Worm (Caenorhabditis elegans) whole organism, L2 larva: ENCODE measurements around the gene F47G3.4.

Experiments
- C34F6.9 ChIP-seq: fragments of 150-350 bp; optimal IDR thresholded peaks from 2 replicates; lab custom pipeline; 2014; ENCODE audit warnings: missing biosample characterization, missing genetic modification characterization
- F13H6.1 ChIP-seq: sonication (generic microtip); optimal IDR thresholded peaks from 2 replicates; lab custom pipeline; 2016; ENCODE audit warnings: missing genetic modification characterization, missing compliant biosample characterization
- R02D3.7 ChIP-seq: fragments of 150-350 bp; optimal IDR thresholded peaks from 2 replicates; lab custom pipeline; 2014; ENCODE audit warnings: missing biosample characterization, missing genetic modification characterization
- Y55F3AM.14 ChIP-seq: fragments of 200-800 bp; sonication (Bioruptor generic); optimal IDR thresholded peaks from 2 replicates; lab custom pipeline; 2018; ENCODE audit warnings: mild to moderate bottlenecking, missing genetic modification characterization, missing compliant biosample characterization
- ZK546.5 ChIP-seq: sonication (generic microtip); optimal IDR thresholded peaks from 2 replicates; lab custom pipeline; 2017; ENCODE audit warnings: missing biosample characterization, missing genetic modification characterization
- alr-1 ChIP-seq: fragments of 150-350 bp; optimal IDR thresholded peaks from 2 replicates; lab custom pipeline; 2014; ENCODE audit warnings: missing biosample characterization, missing genetic modification characterization
- aly-2 ChIP-seq: fragments of 150-350 bp; optimal IDR thresholded peaks from 2 replicates; lab custom pipeline; 2014; ENCODE audit warnings: missing biosample characterization, missing genetic modification characterization
- ama-1 ChIP-seq: fragments of 150-350 bp; optimal IDR thresholded peaks from 2 replicates; lab custom pipeline; 2018; ENCODE audit warnings: inconsistent platforms
- blmp-1 ChIP-seq: sonication (generic microtip); optimal IDR thresholded peaks from 2 replicates; lab custom pipeline; 2017; ENCODE audit warnings: missing genetic modification characterization, mild to moderate bottlenecking, missing compliant biosample characterization, antibody characterized with exemption, moderate library complexity; ENCODE audit not compliant: insufficient read depth
- ceh-16 ChIP-seq: fragments of 150-350 bp; optimal IDR thresholded peaks from 2 replicates; lab custom pipeline; 2014; ENCODE audit warnings: missing biosample characterization, missing genetic modification characterization
- ceh-82 ChIP-seq: fragments of 150-350 bp; optimal IDR thresholded peaks from 2 replicates; lab custom pipeline; 2014; ENCODE audit warnings: missing biosample characterization, missing genetic modification characterization
- crh-2 ChIP-seq: sonication (generic microtip); optimal IDR thresholded peaks from 2 replicates; lab custom pipeline; 2017; ENCODE audit warnings: missing biosample characterization, missing genetic modification characterization
- egl-27 ChIP-seq: sonication (generic microtip); optimal IDR thresholded peaks from 3 replicates; lab custom pipeline; 2017; ENCODE audit warnings: missing biosample characterization, missing genetic modification reagents, missing genetic modification characterization
- elt-1 ChIP-seq: fragments of 150-350 bp; optimal IDR thresholded peaks from 2 replicates; lab custom pipeline; 2014; ENCODE audit warnings: missing biosample characterization, missing genetic modification characterization
- elt-3 ChIP-seq: sonication (generic microtip); optimal IDR thresholded peaks from 2 replicates; lab custom pipeline; 2017; ENCODE audit warnings: missing biosample characterization, missing genetic modification characterization
- gmeb-1 ChIP-seq: fragments of 150-350 bp; optimal IDR thresholded peaks from 2 replicates; lab custom pipeline; 2014; ENCODE audit warnings: missing biosample characterization, missing genetic modification characterization
- lin-11 ChIP-seq: fragments of 150-350 bp; sonication (generic microtip); optimal IDR thresholded peaks from 2 replicates; lab custom pipeline; 2014; ENCODE audit warnings: missing biosample characterization, missing genetic modification characterization, inconsistent platforms, mixed read lengths
- lin-13 ChIP-seq: fragments of 150-350 bp; optimal IDR thresholded peaks from 2 replicates; lab custom pipeline; 2014; ENCODE audit warnings: missing biosample characterization, missing genetic modification reagents, missing genetic modification characterization
- lin-39 ChIP-seq: fragments of 150-350 bp; optimal IDR thresholded peaks from 2 replicates; lab custom pipeline; 2014; ENCODE audit warnings: missing biosample characterization, missing genetic modification reagents, missing genetic modification characterization
- mab-5 ChIP-seq: fragments of 150-350 bp; optimal IDR thresholded peaks from 2 replicates; lab custom pipeline; 2014; ENCODE audit warnings: missing biosample characterization, missing genetic modification characterization
- mbf-1 ChIP-seq: sonication (generic microtip); optimal IDR thresholded peaks from 2 replicates; lab custom pipeline; 2017; ENCODE audit warnings: missing biosample characterization, missing genetic modification characterization
- nhr-10 ChIP-seq: sonication (generic microtip); optimal IDR thresholded peaks from 2 replicates; lab custom pipeline; 2017; ENCODE audit warnings: missing biosample characterization, missing genetic modification characterization
- nhr-12 ChIP-seq: fragments of 150-350 bp; optimal IDR thresholded peaks from 2 replicates; lab custom pipeline; 2014; ENCODE audit warnings: missing biosample characterization, missing genetic modification characterization
- nhr-129 ChIP-seq: fragments of 150-350 bp; optimal IDR thresholded peaks from 2 replicates; lab custom pipeline; 2014; ENCODE audit warnings: missing biosample characterization, missing genetic modification characterization
- nhr-23 ChIP-seq: fragments of 150-350 bp; optimal IDR thresholded peaks from 2 replicates; lab custom pipeline; 2014; ENCODE audit warnings: missing biosample characterization, missing genetic modification reagents, missing genetic modification characterization
- nhr-237 ChIP-seq: fragments of 150-350 bp; optimal IDR thresholded peaks from 2 replicates; lab custom pipeline; 2014; ENCODE audit warnings: missing biosample characterization, missing genetic modification characterization
- nhr-25 ChIP-seq: fragments of 150-350 bp; sonication (generic microtip); optimal IDR thresholded peaks from 3 replicates; lab custom pipeline; 2014; ENCODE audit warnings: missing biosample characterization, missing genetic modification characterization
- peb-1 ChIP-seq: fragments of 150-350 bp; optimal IDR thresholded peaks from 2 replicates; lab custom pipeline; 2014; ENCODE audit warnings: missing biosample characterization, missing genetic modification characterization
- sem-4 ChIP-seq: fragments of 150-350 bp; optimal IDR thresholded peaks from 2 replicates; lab custom pipeline; 2014; ENCODE audit warnings: missing biosample characterization, missing genetic modification reagents, missing genetic modification characterization
- skn-1 ChIP-seq: sonication (generic microtip); optimal IDR thresholded peaks from 2 replicates; lab custom pipeline; 2017; ENCODE audit warnings: missing biosample characterization, missing genetic modification characterization
- sma-3 ChIP-seq: sonication (generic microtip); optimal IDR thresholded peaks from 2 replicates; lab custom pipeline; 2016; ENCODE audit warnings: missing genetic modification reagents, missing genetic modification characterization, missing compliant biosample characterization
- sma-9 ChIP-seq, 2 experiments: fragments of 150-350 bp in 1 of 2; sonication (generic microtip) in 1 of 2; optimal IDR thresholded peaks; 2 replicates each; lab custom pipeline; 2014 to 2016; ENCODE audit warnings: missing genetic modification characterization in 2 of 2, mild to moderate bottlenecking in 1 of 2, missing biosample characterization in 1 of 2, missing compliant biosample characterization in 1 of 2, missing genetic modification reagents in 1 of 2, moderate library complexity in 1 of 2
- unc-39 ChIP-seq: fragments of 150-350 bp; optimal IDR thresholded peaks from 2 replicates; lab custom pipeline; 2014; ENCODE audit warnings: missing biosample characterization, missing genetic modification characterization
- unc-55 ChIP-seq: fragments of 150-350 bp; sonication (generic microtip); optimal IDR thresholded peaks from 3 replicates; lab custom pipeline; 2014; ENCODE audit warnings: missing biosample characterization, missing genetic modification reagents, missing genetic modification characterization
- unc-62 ChIP-seq: fragments of 150-350 bp; optimal IDR thresholded peaks from 2 replicates; lab custom pipeline; 2014; ENCODE audit warnings: missing biosample characterization, missing genetic modification reagents, missing genetic modification characterization
- ztf-1 ChIP-seq: fragments of 200-800 bp; sonication (Bioruptor generic); conservative IDR thresholded peaks from 2 replicates; pipeline ENCODE4 v1.3.6; 2022; ENCODE audit warnings: missing genetic modification characterization, missing compliant biosample characterization
- ztf-11 ChIP-seq: sonication (generic microtip); optimal IDR thresholded peaks from 2 replicates; lab custom pipeline; 2017; ENCODE audit warnings: missing biosample characterization, missing genetic modification characterization
- ztf-4 ChIP-seq: fragments of 150-350 bp; optimal IDR thresholded peaks from 2 replicates; lab custom pipeline; 2014; ENCODE audit warnings: missing biosample characterization, missing genetic modification characterization

The F47G3.4 gene

ce11 chrX:2381282-2381681, at the start of gene F47G3.4:
Gene F47G3.4 (plus strand): TSS chrX:2381582.
- TF ChIP-seq peb-1 (tag; lab: Kevin White, UChicago) (no peak), nhr-23 (tag; lab: Kevin White, UChicago) (no peak), mbf-1 (tag; lab: Kevin White, UChicago) (no peak), nhr-10 (tag; lab: Kevin White, UChicago) (no peak), nhr-237 (tag; lab: Kevin White, UChicago) (no peak), egl-27 (no peak), ceh-16 (tag; lab: Kevin White, UChicago) (no peak), lin-13 (no peak), ama-1 (lab: Kevin White, UChicago) (no peak), blmp-1 (tag; lab: Kevin White, UChicago) (no peak), Y55F3AM.14 (GFP tag; lab: Kevin White, UChicago) (no peak), sma-9 (GFP tag; optimal IDR thresholded peaks at IDR 0.05; lab: Kevin White, UChicago) (no peak), sma-9 (tag; optimal IDR thresholded peaks at IDR 0.05; lab: Kevin White, UChicago) (no peak), mab-5 (tag; lab: Kevin White, UChicago) (no peak), ZK546.5 (tag; lab: Kevin White, UChicago) (no peak), nhr-25 (no peak), F13H6.1 (tag; lab: Kevin White, UChicago) (no peak), unc-62 (GFP tag; lab: Kevin White, UChicago) (no peak)
- TF ChIP-seq, all 48 proteins: peak for 0

ce11 chrX:2335384-2335783, 46.0 kb upstream of the F47G3.4 start, which contains the start of gene T01B6.1:
Gene T01B6.1 (plus strand): TSS chrX:2335684.
- TF ChIP-seq aly-2 (no peak), lin-39 (tag; lab: Kevin White, UChicago) (no peak), ZK546.5 (tag; lab: Kevin White, UChicago) (no peak), nhr-12 (tag; lab: Kevin White, UChicago) (no peak), nhr-129 (tag; lab: Kevin White, UChicago) (no peak), mab-5 (tag; lab: Kevin White, UChicago) (no peak)

- TF ChIP-seq lin-11 (tag; lab: Kevin White, UChicago) (no peak), gmeb-1 (tag; lab: Kevin White, UChicago) (no peak), skn-1 (tag; lab: Kevin White, UChicago) (no peak), ceh-16 (tag; lab: Kevin White, UChicago) (no peak), C34F6.9 (no peak), sem-4 (tag; lab: Kevin White, UChicago) (no peak), nhr-129 (tag; lab: Kevin White, UChicago) (no peak), nhr-237 (tag; lab: Kevin White, UChicago) (no peak)
These were observed 43.2 kb upstream of the F47G3.4 start, which contains the start of gene nlp-45 for ce11 chrX:2338210-2338609. Gene nlp-45 (minus strand): TSS chrX:2338310.

ce11 chrX:2341989-2342388, 39.4 kb upstream of the F47G3.4 start, which contains the start of gene nlp-22:
Gene nlp-22 (minus strand): TSS chrX:2342089.
- TF ChIP-seq crh-2 (tag; lab: Kevin White, UChicago) = no peak
- no peak for TF ChIP-seq sma-9 (GFP tag; optimal IDR thresholded peaks at IDR 0.05; lab: Kevin White, UChicago)
- TF ChIP-seq sma-9 (tag; optimal IDR thresholded peaks at IDR 0.05; lab: Kevin White, UChicago) = no peak
- no peak for TF ChIP-seq ztf-4 (tag; lab: Kevin White, UChicago)
- TF ChIP-seq sma-3 (GFP tag; lab: Kevin White, UChicago) = no peak

- TF ChIP-seq ZK546.5 (tag; lab: Kevin White, UChicago) = no peak
- no peak for TF ChIP-seq crh-2 (tag; lab: Kevin White, UChicago)
- TF ChIP-seq F13H6.1 (tag; lab: Kevin White, UChicago) = no peak
- no peak for TF ChIP-seq Y55F3AM.14 (GFP tag; lab: Kevin White, UChicago)
- TF ChIP-seq unc-62 (GFP tag; lab: Kevin White, UChicago) = no peak
These were observed 38.5 kb upstream of the F47G3.4 start, which contains the start of gene nlp-23 for ce11 chrX:2342859-2343258. Gene nlp-23 (minus strand): TSS chrX:2342959.

- TF ChIP-seq blmp-1 (tag; lab: Kevin White, UChicago) = no peak
- no peak for TF ChIP-seq mbf-1 (tag; lab: Kevin White, UChicago)
- no peak for TF ChIP-seq nhr-237 (tag; lab: Kevin White, UChicago)
- TF ChIP-seq sma-3 (GFP tag; lab: Kevin White, UChicago) = no peak
- TF ChIP-seq R02D3.7 = no peak
- no peak for TF ChIP-seq unc-39 (tag; lab: Kevin White, UChicago)
- TF ChIP-seq ceh-16 (tag; lab: Kevin White, UChicago) = no peak
- no peak for TF ChIP-seq unc-55 (GFP tag; lab: Kevin White, UChicago)
- TF ChIP-seq F13H6.1 (tag; lab: Kevin White, UChicago) = no peak
- no peak for TF ChIP-seq ceh-82
- no peak for TF ChIP-seq alr-1 (tag; lab: Kevin White, UChicago)
- TF ChIP-seq ztf-1 (GFP tag; lab: Robert Waterston, UW) = no peak
- TF ChIP-seq mab-5 (tag; lab: Kevin White, UChicago) = no peak
- no peak for TF ChIP-seq crh-2 (tag; lab: Kevin White, UChicago)
- no peak for TF ChIP-seq elt-3
- TF ChIP-seq ztf-11 = no peak
- TF ChIP-seq elt-1 (tag; lab: Kevin White, UChicago) = no peak
- no peak for TF ChIP-seq Y55F3AM.14 (GFP tag; lab: Kevin White, UChicago)
These were observed 37.3 kb upstream of the F47G3.4 start for ce11 chrX:2344104-2344503.
